Worm (Caenorhabditis elegans) whole organism, early embryonic: Measurements from ENCODE around the gene Y13C8A.1.
"Not testable (repeated sequence)": the region's sequence is repeated elsewhere in the genome, so short reads cannot be mapped to it uniquely, and the experiment has no call there.

Experiments
- F13C5.2 ChIP-seq: sonication (generic microtip); optimal IDR thresholded peaks from 2 replicates; lab custom pipeline; 2017; ENCODE audit warnings: mild to moderate bottlenecking, missing genetic modification characterization, inconsistent platforms, missing compliant biosample characterization
- ama-1 ChIP-seq: fragments of 150-350 bp; optimal IDR thresholded peaks from 2 replicates; lab custom pipeline; 2014
- ets-7 ChIP-seq: sonication (generic microtip); optimal IDR thresholded peaks from 2 replicates; lab custom pipeline; 2016; ENCODE audit warnings: missing genotype, missing genetic modification characterization, missing compliant biosample characterization
- hmbx-1 ChIP-seq: sonication (generic microtip); optimal IDR thresholded peaks from 2 replicates; lab custom pipeline; 2016; ENCODE audit warnings: mild to moderate bottlenecking, missing genetic modification characterization, missing compliant biosample characterization
- scrt-1 ChIP-seq: fragments of 200-800 bp; sonication (Bioruptor generic); IDR thresholded peaks from 2 replicates; pipeline ENCODE4 v1.3.6; 2022; ENCODE audit warnings: missing genetic modification characterization, missing compliant biosample characterization

- not testable (repeated sequence) for TF ChIP-seq hmbx-1 (tag; lab: Kevin White, UChicago); ets-7 (tag; lab: Kevin White, UChicago); F13C5.2; ama-1
- 0 out of 2 replicates have a peak, but pooled peaks have one; percentile 52 for TF ChIP-seq scrt-1 (GFP tag; lab: Robert Waterston, UW)
Observed at ce11 chrX:16932339-16932738, 48.8 kb downstream of the Y13C8A.1 start.
